Fruit fly (Drosophila melanogaster) whole organism, embryonic: Measurements from ENCODE around the gene CG43093.

Source experiments
- Aef1 ChIP-seq: fragments of 200-800 bp; sonication (Bioruptor generic); IDR thresholded peaks from 3 replicates; pipeline ENCODE4 v1.3.6; 2022; ENCODE audit warnings: missing biosample characterization, missing genetic modification characterization
- Antp ChIP-seq: fragments of 200-800 bp; sonication (Bioruptor generic); optimal IDR thresholded peaks from 3 replicates; lab custom pipeline; 2016; ENCODE audit warnings: missing biosample characterization, missing genetic modification characterization
- CG10209 ChIP-seq: fragments of 200-800 bp; sonication (Bioruptor generic); optimal IDR thresholded peaks from 3 replicates; lab custom pipeline; 2017; ENCODE audit warnings: missing biosample characterization, mild to moderate bottlenecking, missing genetic modification characterization, missing genetic modification reagents
- CG10274 ChIP-seq: fragments of 200-800 bp; sonication (Bioruptor generic); optimal IDR thresholded peaks from 3 replicates; lab custom pipeline; 2017; ENCODE audit warnings: missing biosample characterization, mild to moderate bottlenecking, missing genetic modification characterization
- CG10654 ChIP-seq: fragments of 200-800 bp; sonication (Bioruptor generic); optimal IDR thresholded peaks from 2 replicates; lab custom pipeline; 2016; ENCODE audit warnings: missing biosample characterization, missing genetic modification characterization
- CG11093 ChIP-seq: fragments of 200-800 bp; sonication (Bioruptor generic); IDR thresholded peaks from 3 replicates; pipeline ENCODE4 v1.3.6; 2022; ENCODE audit warnings: missing biosample characterization, missing genetic modification characterization
- CG11247 ChIP-seq: fragments of 200-800 bp; sonication (Bioruptor generic); IDR thresholded peaks from 2 replicates; pipeline ENCODE4 v1.3.6; 2022; ENCODE audit warnings: missing biosample characterization, missing genetic modification characterization
- CG12236 ChIP-seq: fragments of 200-800 bp; sonication (Bioruptor generic); optimal IDR thresholded peaks from 2 replicates; lab custom pipeline; 2016; ENCODE audit warnings: missing biosample characterization, missing genetic modification characterization
- CG1529 ChIP-seq: fragments of 200-800 bp; sonication (Bioruptor generic); optimal IDR thresholded peaks from 3 replicates; lab custom pipeline; 2018; ENCODE audit warnings: missing biosample characterization, missing genetic modification characterization
- CG1603 ChIP-seq: fragments of 200-800 bp; sonication (Bioruptor generic); optimal IDR thresholded peaks from 2 replicates; lab custom pipeline; 2019; ENCODE audit warnings: missing biosample characterization, mild to moderate bottlenecking, missing genetic modification characterization, moderate library complexity
- CG34376 ChIP-seq: fragments of 200-800 bp; sonication (Bioruptor generic); optimal IDR thresholded peaks from 2 replicates; lab custom pipeline; 2018; ENCODE audit warnings: missing biosample characterization, mild to moderate bottlenecking, missing genetic modification characterization
- CG4404 ChIP-seq: fragments of 200-800 bp; sonication (Bioruptor generic); IDR thresholded peaks from 2 replicates; pipeline ENCODE4 v1.3.6; 2022; ENCODE audit warnings: missing biosample characterization, missing genetic modification characterization
- CG4854 ChIP-seq: fragments of 200-800 bp; sonication (Bioruptor generic); optimal IDR thresholded peaks from 2 replicates; lab custom pipeline; 2016; ENCODE audit warnings: missing biosample characterization, missing genetic modification characterization, inconsistent platforms
- CG5245 ChIP-seq: fragments of 200-800 bp; sonication (Bioruptor generic); optimal IDR thresholded peaks from 3 replicates; lab custom pipeline; 2016; ENCODE audit warnings: missing biosample characterization, missing genetic modification characterization
- CG6791 ChIP-seq: fragments of 200-800 bp; sonication (Bioruptor generic); IDR thresholded peaks from 3 replicates; pipeline ENCODE4 v1.3.6; 2022; ENCODE audit warnings: missing biosample characterization, missing genetic modification characterization; ENCODE audit not compliant: partially characterized antibody
- CG6854 ChIP-seq: fragments of 200-800 bp; sonication (Bioruptor generic); optimal IDR thresholded peaks from 3 replicates; lab custom pipeline; 2017; ENCODE audit warnings: missing biosample characterization, mild to moderate bottlenecking, missing genetic modification characterization
- CG7745 ChIP-seq: fragments of 200-800 bp; sonication (Bioruptor generic); optimal IDR thresholded peaks from 2 replicates; lab custom pipeline; 2018; ENCODE audit warnings: missing biosample characterization, mild to moderate bottlenecking, missing genetic modification characterization, moderate library complexity
- CG7928 ChIP-seq: fragments of 200-800 bp; sonication (Bioruptor generic); optimal IDR thresholded peaks from 2 replicates; lab custom pipeline; 2017; ENCODE audit warnings: missing biosample characterization, mild to moderate bottlenecking, missing genetic modification characterization
- CG7987 ChIP-seq: fragments of 200-800 bp; sonication (Bioruptor generic); optimal IDR thresholded peaks from 2 replicates; lab custom pipeline; 2018; ENCODE audit warnings: missing biosample characterization, mild to moderate bottlenecking, missing genetic modification characterization, moderate library complexity
- CrebB ChIP-seq: fragments of 200-800 bp; sonication (Bioruptor generic); optimal IDR thresholded peaks from 3 replicates; lab custom pipeline; 2018; ENCODE audit warnings: missing biosample characterization, mild to moderate bottlenecking, missing genetic modification characterization
- Drgx ChIP-seq: fragments of 200-800 bp; sonication (Bioruptor generic); IDR thresholded peaks from 2 replicates; pipeline ENCODE4 v1.3.6; 2022; ENCODE audit warnings: missing biosample characterization, missing genetic modification characterization
- Ets97D ChIP-seq: fragments of 200-800 bp; sonication (Bioruptor generic); optimal IDR thresholded peaks from 3 replicates; lab custom pipeline; 2016; ENCODE audit warnings: missing biosample characterization, missing genetic modification characterization
- H15 ChIP-seq: fragments of 200-800 bp; sonication (Bioruptor generic); IDR thresholded peaks from 3 replicates; pipeline ENCODE4 v1.3.6; 2022; ENCODE audit warnings: missing biosample characterization, missing genetic modification characterization
- HHEX ChIP-seq: fragments of 200-800 bp; sonication (Bioruptor generic); optimal IDR thresholded peaks from 3 replicates; lab custom pipeline; 2017; ENCODE audit warnings: missing biosample characterization, mild to moderate bottlenecking, missing genetic modification characterization, missing genetic modification reagents
- Hsf ChIP-seq: fragments of 200-800 bp; sonication (Bioruptor generic); optimal IDR thresholded peaks from 3 replicates; lab custom pipeline; 2016; ENCODE audit warnings: missing biosample characterization, missing genetic modification characterization
- Kr ChIP-seq: fragments of 200-800 bp; sonication (Bioruptor generic); optimal IDR thresholded peaks from 2 replicates; lab custom pipeline; 2017; ENCODE audit warnings: missing biosample characterization, mild to moderate bottlenecking, missing genetic modification characterization
- Lim3 ChIP-seq: fragments of 200-800 bp; sonication (Bioruptor generic); IDR thresholded peaks from 2 replicates; pipeline ENCODE4 v1.3.6; 2022; ENCODE audit warnings: missing biosample characterization, missing genetic modification characterization
- Max ChIP-seq: fragments of 200-800 bp; sonication (Bioruptor generic); optimal IDR thresholded peaks from 2 replicates; lab custom pipeline; 2016; ENCODE audit warnings: missing biosample characterization, mild to moderate bottlenecking, missing genetic modification characterization
- Med ChIP-seq: fragments of 200-800 bp; sonication (Bioruptor generic); peaks from one replicate; lab custom pipeline; 2016; ENCODE audit warnings: missing biosample characterization, missing genetic modification characterization, mild to moderate bottlenecking, inconsistent platforms, moderate library complexity
- Ptx1 ChIP-seq: fragments of 200-800 bp; sonication (Bioruptor generic); IDR thresholded peaks from 2 replicates; pipeline ENCODE4 v1.3.6; 2022; ENCODE audit warnings: missing biosample characterization, missing genetic modification characterization
- Sry-β ChIP-seq: fragments of 200-800 bp; sonication (Bioruptor generic); optimal IDR thresholded peaks from 2 replicates; lab custom pipeline; 2018; ENCODE audit warnings: missing biosample characterization, mild to moderate bottlenecking, missing genetic modification characterization, moderate library complexity
- TFAM ChIP-seq: fragments of 200-800 bp; sonication (Bioruptor generic); optimal IDR thresholded peaks from 2 replicates; lab custom pipeline; 2017; ENCODE audit warnings: missing biosample characterization, missing genetic modification characterization, inconsistent platforms
- Taf1 ChIP-seq: fragments of 200-800 bp; sonication (Bioruptor generic); IDR thresholded peaks from 2 replicates; pipeline ENCODE4 v1.3.6; 2022; ENCODE audit warnings: missing biosample characterization, missing genetic modification characterization
- Tbp ChIP-seq: fragments of >200 bp; optimal IDR thresholded peaks from 2 replicates; lab custom pipeline; 2018; ENCODE audit warnings: missing biosample characterization, missing genetic modification characterization
- abd-A ChIP-seq: fragments of 200-800 bp; sonication (Bioruptor generic); optimal IDR thresholded peaks from 3 replicates; lab custom pipeline; 2019; ENCODE audit warnings: missing biosample characterization, mild to moderate bottlenecking, missing genetic modification characterization, moderate library complexity
- bab2 ChIP-seq: fragments of 200-800 bp; sonication (Bioruptor generic); optimal IDR thresholded peaks from 2 replicates; lab custom pipeline; 2016; ENCODE audit warnings: missing biosample characterization, missing genetic modification characterization
- chif ChIP-seq, 2 experiments: fragments of 200-800 bp; sonication (Bioruptor generic); optimal IDR thresholded peaks; 3 replicates each; lab custom pipeline; 2016; ENCODE audit warnings: missing biosample characterization in 2 of 2, missing genetic modification characterization in 2 of 2
- corto ChIP-seq: fragments of 200-800 bp; sonication (Bioruptor generic); optimal IDR thresholded peaks from 2 replicates; lab custom pipeline; 2016; ENCODE audit warnings: missing biosample characterization, mild to moderate bottlenecking, missing genetic modification characterization, moderate library complexity
- croc ChIP-seq: fragments of 200-800 bp; sonication (Bioruptor generic); conservative IDR thresholded peaks from 3 replicates; pipeline ENCODE4 v1.3.6; 2022; ENCODE audit warnings: missing biosample characterization, missing genetic modification characterization
- crp ChIP-seq, 2 experiments: fragments of 200-800 bp; sonication (Bioruptor generic); optimal IDR thresholded peaks; 2 replicates in 1 of 2; 3 replicates in 1 of 2; lab custom pipeline; 2017; ENCODE audit warnings: missing biosample characterization in 2 of 2, missing genetic modification characterization in 2 of 2, mild to moderate bottlenecking in 1 of 2, moderate library complexity in 1 of 2
- esg ChIP-seq: fragments of 200-800 bp; sonication (Bioruptor generic); conservative IDR thresholded peaks from 2 replicates; pipeline ENCODE4 v1.3.6; 2022; ENCODE audit warnings: missing biosample characterization, missing genetic modification characterization
- grn ChIP-seq: fragments of 200-800 bp; sonication (Bioruptor generic); optimal IDR thresholded peaks from 3 replicates; lab custom pipeline; 2017; ENCODE audit warnings: missing biosample characterization, missing genetic modification characterization
- klu ChIP-seq: fragments of 200-800 bp; sonication (Bioruptor generic); IDR thresholded peaks from 2 replicates; pipeline ENCODE4 v1.3.6; 2022; ENCODE audit warnings: missing biosample characterization, missing genetic modification characterization
- phol ChIP-seq: fragments of 200-800 bp; sonication (Bioruptor generic); optimal IDR thresholded peaks from 3 replicates; lab custom pipeline; 2018; ENCODE audit warnings: missing biosample characterization, mild to moderate bottlenecking, missing genetic modification characterization, moderate library complexity
- repo ChIP-seq: fragments of 200-800 bp; sonication (Bioruptor generic); optimal IDR thresholded peaks from 2 replicates; lab custom pipeline; 2016; ENCODE audit warnings: missing biosample characterization, missing genetic modification characterization
- slou ChIP-seq: fragments of 200-800 bp; sonication (Bioruptor generic); optimal IDR thresholded peaks from 3 replicates; lab custom pipeline; 2016; ENCODE audit warnings: missing biosample characterization, missing genetic modification characterization
- tna ChIP-seq: fragments of 200-800 bp; sonication (Bioruptor generic); IDR thresholded peaks from 2 replicates; pipeline ENCODE4 v1.3.6; 2022; ENCODE audit warnings: missing biosample characterization, missing genetic modification characterization; ENCODE audit not compliant: partially characterized antibody
- twi ChIP-seq: fragments of 200-800 bp; optimal IDR thresholded peaks from 2 replicates; lab custom pipeline; 2019; ENCODE audit warnings: missing biosample characterization, mild to moderate bottlenecking, missing genetic modification characterization, moderate library complexity
- yki ChIP-seq: fragments of >200 bp; optimal IDR thresholded peaks from 3 replicates; lab custom pipeline; 2018

CG43093 gene

dm6 chr3R:22724149-22724973 is 45.7 kb downstream of the CG43093 start, which contains the start of gene Irp-1A (continued):
- TF ChIP-seq CG6791 (GFP tag; lab: Robert Waterston, UW) (peak; percentile 79), CG4404 (peak; percentile 25; the same call in 1 of the 2 replicates), Sry-β (GFP tag; lab: Kevin White, UChicago) (peak; percentile 56), CG1529 (GFP tag; lab: Kevin White, UChicago) (peak; percentile 9), chif (GFP tag; optimal IDR thresholded peaks at IDR 0.05; lab: Kevin White, UChicago) (no peak), CG7745 (tag; lab: Kevin White, UChicago) (no peak), corto (GFP tag; lab: Kevin White, UChicago) (no peak), CG34376 (GFP tag; lab: Kevin White, UChicago) (peak; percentile 7), klu (GFP tag; lab: Robert Waterston, UW) (peak; percentile 37; the same call in 1 of the 2 replicates), croc (0 out of 3 replicates have a peak, but pooled peaks have one; percentile 39), CG5245 (GFP tag; lab: Kevin White, UChicago) (no peak), CG10274 (GFP tag; lab: Kevin White, UChicago) (no peak), Med (peak; percentile 82), H15 (GFP tag; lab: Robert Waterston, UW) (peak; percentile 45; the same call in 1 of the 3 replicates), Drgx (peak; percentile 68), CG12236 (GFP tag; lab: Kevin White, UChicago) (no peak), CrebB (peak; percentile 54), tna (GFP tag; lab: Robert Waterston, UW) (peak; percentile 62), Aef1 (GFP tag; lab: Robert Waterston, UW) (peak; percentile 56; the same call in 1 of the 3 replicates), abd-A (tag; lab: Kevin White, UChicago) (no peak), CG10209 (GFP tag; lab: Kevin White, UChicago) (peak; percentile 71), slou (GFP tag; lab: Kevin White, UChicago) (peak; percentile 54), Kr (no peak), Taf1 (GFP tag; lab: Robert Waterston, UW) (0 out of 2 replicates have a peak, but pooled peaks have one; percentile 26), Lim3 (GFP tag; lab: Robert Waterston, UW) (no peak), Antp (GFP tag; lab: Kevin White, UChicago) (peak; percentile 19), Max (GFP tag; lab: Kevin White, UChicago) (peak; percentile 56), CG6854 (GFP tag; lab: Kevin White, UChicago) (peak; percentile 14), CG7987 (GFP tag; lab: Kevin White, UChicago) (no peak), HHEX (GFP tag; lab: Kevin White, UChicago) (peak; percentile 60), CG10654 (peak; percentile 49), CG11247 (GFP tag; lab: Robert Waterston, UW) (peak; percentile 73), bab2 (GFP tag; lab: Kevin White, UChicago) (peak; percentile 3), crp (GFP tag; optimal IDR thresholded peaks at IDR 0.05; lab: Kevin White, UChicago) (peak in 1 of 2 experiments; percentile 7), twi (tag; lab: Kevin White, UChicago) (peak; percentile 44), Ptx1 (peak; percentile 80), repo (GFP tag; lab: Kevin White, UChicago) (no peak), Hsf (GFP tag; lab: Kevin White, UChicago) (peak; percentile 49), grn (GFP tag; lab: Kevin White, UChicago) (no peak), Ets97D (peak; percentile 52), CG1603 (tag; lab: Kevin White, UChicago) (peak; percentile 61), CG11093 (GFP tag; lab: Robert Waterston, UW) (no peak), esg (GFP tag; lab: Robert Waterston, UW) (peak; percentile 47; the same call in 1 of the 2 replicates), CG4854 (GFP tag; lab: Kevin White, UChicago) (no peak), Tbp (no peak), CG7928 (GFP tag; lab: Kevin White, UChicago) (peak; percentile 12), yki (lab: Kevin White, UChicago) (no peak), phol (tag; lab: Kevin White, UChicago) (peak; percentile 81), TFAM (no peak)
